Fruit fly (Drosophila melanogaster) whole organism, prepupa: ENCODE measurements around the gene CG1647.
A peak's percentile ranks its signal among the peaks of the same experiment; 100 is the strongest.

ENCODE experiments used
- CG11294 ChIP-seq: fragments of 200-800 bp; sonication (Bioruptor generic); IDR thresholded peaks from 2 replicates; pipeline ENCODE4 v1.3.6; 2022; ENCODE audit warnings: missing biosample characterization, missing genetic modification characterization
- CG11902 ChIP-seq: fragments of 200-800 bp; sonication (Bioruptor generic); optimal IDR thresholded peaks from 3 replicates; lab custom pipeline; 2016; ENCODE audit warnings: missing biosample characterization, missing genetic modification characterization
- CG15336 ChIP-seq: fragments of 200-800 bp; sonication (Bioruptor generic); IDR thresholded peaks from 2 replicates; pipeline ENCODE4 v1.3.6; 2022; ENCODE audit warnings: missing biosample characterization, missing genetic modification characterization
- CG1621 ChIP-seq: fragments of 200-800 bp; sonication (Bioruptor generic); optimal IDR thresholded peaks from 3 replicates; lab custom pipeline; 2018; ENCODE audit warnings: missing biosample characterization, mild to moderate bottlenecking, missing genetic modification characterization
- CG16779 ChIP-seq: fragments of 200-800 bp; sonication (Bioruptor generic); optimal IDR thresholded peaks from 3 replicates; lab custom pipeline; 2017; ENCODE audit warnings: missing biosample characterization, mild to moderate bottlenecking, missing genetic modification characterization
- CG34406 ChIP-seq: fragments of 200-800 bp; sonication (Bioruptor generic); optimal IDR thresholded peaks from 3 replicates; lab custom pipeline; 2016; ENCODE audit warnings: missing biosample characterization, missing genetic modification characterization
- CG3919 ChIP-seq: fragments of 200-800 bp; sonication (Bioruptor generic); optimal IDR thresholded peaks from 3 replicates; lab custom pipeline; 2016; ENCODE audit warnings: missing biosample characterization, missing genetic modification characterization
- CG6163 ChIP-seq: fragments of 200-800 bp; sonication (Bioruptor generic); IDR thresholded peaks from 3 replicates; pipeline ENCODE4 v1.3.6; 2022; ENCODE audit warnings: missing biosample characterization, missing genetic modification characterization
- CG6808 ChIP-seq: fragments of 200-800 bp; sonication (Bioruptor generic); optimal IDR thresholded peaks from 3 replicates; lab custom pipeline; 2017; ENCODE audit warnings: missing biosample characterization, missing genetic modification characterization, mild to moderate bottlenecking, moderate library complexity, missing genetic modification reagents
- CG7368 ChIP-seq: fragments of 200-800 bp; sonication (Bioruptor generic); optimal IDR thresholded peaks from 3 replicates; lab custom pipeline; 2016; ENCODE audit warnings: missing biosample characterization, missing genetic modification characterization
- CG8319 ChIP-seq: fragments of 200-800 bp; sonication (Bioruptor generic); optimal IDR thresholded peaks from 3 replicates; lab custom pipeline; 2016; ENCODE audit warnings: missing biosample characterization, missing genetic modification characterization
- CG9139 ChIP-seq: fragments of 200-800 bp; sonication (Bioruptor generic); optimal IDR thresholded peaks from 3 replicates; lab custom pipeline; 2017; ENCODE audit warnings: missing biosample characterization, mild to moderate bottlenecking, missing genetic modification characterization
- Eip78C ChIP-seq: fragments of 200-800 bp; sonication (Bioruptor generic); peaks from one replicate; lab custom pipeline; 2016; ENCODE audit warnings: missing biosample characterization, missing genetic modification characterization
- Eip93F ChIP-seq: fragments of 200-800 bp; sonication (Bioruptor generic); optimal IDR thresholded peaks from 2 replicates; lab custom pipeline; 2016; ENCODE audit warnings: missing biosample characterization, mild to moderate bottlenecking, missing genetic modification characterization
- Ets96B ChIP-seq: fragments of 200-800 bp; optimal IDR thresholded peaks from 2 replicates; lab custom pipeline; 2019; ENCODE audit warnings: missing biosample characterization, mild to moderate bottlenecking, missing genetic modification characterization, moderate library complexity
- Lpt ChIP-seq: fragments of 200-800 bp; sonication (Bioruptor generic); optimal IDR thresholded peaks from 3 replicates; lab custom pipeline; 2016; ENCODE audit warnings: missing biosample characterization, missing genetic modification characterization
- Smox ChIP-seq: fragments of 200-800 bp; sonication (Bioruptor generic); optimal IDR thresholded peaks from 3 replicates; lab custom pipeline; 2016; ENCODE audit warnings: missing biosample characterization, missing genetic modification characterization
- Sox102F ChIP-seq: fragments of 200-800 bp; sonication (Bioruptor generic); optimal IDR thresholded peaks from 2 replicates; lab custom pipeline; 2016; ENCODE audit warnings: missing biosample characterization, mild to moderate bottlenecking, missing genetic modification characterization
- dac ChIP-seq: fragments of 200-800 bp; sonication (Bioruptor generic); optimal IDR thresholded peaks from 2 replicates; lab custom pipeline; 2017; ENCODE audit warnings: missing biosample characterization, mild to moderate bottlenecking, missing genetic modification characterization
- dsx ChIP-seq: fragments of 200-800 bp; optimal IDR thresholded peaks from 3 replicates; lab custom pipeline; 2019; ENCODE audit warnings: missing biosample characterization, mild to moderate bottlenecking, missing genetic modification characterization, moderate library complexity; ENCODE audit not compliant: poor library complexity, severe bottlenecking
- eg ChIP-seq: fragments of 200-800 bp; sonication (Bioruptor generic); IDR thresholded peaks from 3 replicates; pipeline ENCODE4 v1.3.6; 2022; ENCODE audit warnings: missing biosample characterization, missing genetic modification characterization
- fd85E ChIP-seq: fragments of 200-800 bp; sonication (Bioruptor generic); optimal IDR thresholded peaks from 3 replicates; lab custom pipeline; 2016; ENCODE audit warnings: missing biosample characterization, missing genetic modification characterization
- fkh ChIP-seq: fragments of 200-800 bp; sonication (Bioruptor generic); optimal IDR thresholded peaks from 3 replicates; lab custom pipeline; 2017; ENCODE audit warnings: missing biosample characterization, mild to moderate bottlenecking, missing genetic modification characterization, moderate library complexity
- lz ChIP-seq: fragments of 200-800 bp; sonication (Bioruptor generic); optimal IDR thresholded peaks from 3 replicates; lab custom pipeline; 2016; ENCODE audit warnings: missing biosample characterization, missing genetic modification characterization
- pdm3 ChIP-seq: fragments of 200-800 bp; sonication (Bioruptor generic); optimal IDR thresholded peaks from 3 replicates; lab custom pipeline; 2016; ENCODE audit warnings: missing biosample characterization, missing genetic modification characterization
- ss ChIP-seq, 2 experiments: fragments of 200-800 bp; sonication (Bioruptor generic); optimal IDR thresholded peaks; 2 replicates in 1 of 2; 3 replicates in 1 of 2; lab custom pipeline; 2017 to 2018; ENCODE audit warnings: mild to moderate bottlenecking in 2 of 2, missing biosample characterization in 2 of 2, missing genetic modification characterization in 2 of 2, moderate library complexity in 1 of 2
- svp ChIP-seq: fragments of 200-800 bp; sonication (Bioruptor generic); peaks from one replicate; lab custom pipeline; 2016; ENCODE audit warnings: missing biosample characterization, missing genetic modification characterization

The CG1647 gene

DNA sequence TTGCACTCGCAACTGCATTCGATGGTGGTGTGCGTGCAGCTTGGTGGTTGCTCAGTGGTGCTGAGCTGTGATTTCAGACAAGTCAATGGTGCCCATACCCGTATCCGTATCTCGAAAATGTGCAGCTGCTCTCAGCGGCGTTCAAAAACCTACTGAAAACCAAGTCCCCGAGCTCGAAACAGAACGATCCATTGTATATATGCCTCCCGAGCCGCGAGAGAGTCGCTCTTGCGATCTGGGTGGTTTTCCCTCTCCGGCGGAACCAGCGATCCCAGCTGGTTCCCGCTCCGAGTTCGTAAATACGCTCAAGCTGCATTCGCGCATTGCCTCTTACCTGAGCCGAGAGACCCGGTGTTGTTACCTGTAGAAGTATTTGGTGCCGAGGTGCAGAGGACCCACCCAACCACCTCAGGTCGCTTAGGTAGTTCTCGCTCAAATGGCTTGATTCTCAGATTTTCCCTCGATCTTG, 39.1 kb downstream of the CG1647 start, which contains the start of gene Inx3 (continued):
- TF ChIP-seq CG11294 (GFP tag; lab: Robert Waterston, UW) (no peak), CG6808 (peak; percentile 97), lz (peak; percentile 6), Sox102F (peak; percentile 40), CG7368 (GFP tag; lab: Kevin White, UChicago) (no peak)

DNA sequence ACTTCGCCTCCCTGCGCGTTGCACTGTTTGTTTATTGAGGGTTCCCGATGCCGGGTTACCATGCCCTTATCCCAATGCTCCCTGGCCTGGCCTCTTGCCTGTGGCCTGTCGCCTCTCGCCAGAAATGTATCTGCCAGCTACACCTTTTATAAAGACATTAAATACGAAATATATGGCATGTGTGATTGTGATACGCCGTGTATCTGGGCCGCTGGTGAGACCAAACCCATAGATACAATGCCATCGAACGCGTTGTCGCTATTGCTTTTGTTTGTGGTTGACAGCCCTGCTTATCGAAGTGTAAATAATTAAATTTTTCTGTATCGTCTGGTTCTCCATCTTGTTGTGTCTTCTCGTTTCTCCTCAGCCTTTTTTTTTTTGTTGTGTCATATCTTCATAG, 40.6 kb downstream of the CG1647 start:
- TF ChIP-seq dsx (peak; percentile 12), fkh (peak; percentile 46), CG8319 (GFP tag; lab: Kevin White, UChicago) (no peak)

DNA sequence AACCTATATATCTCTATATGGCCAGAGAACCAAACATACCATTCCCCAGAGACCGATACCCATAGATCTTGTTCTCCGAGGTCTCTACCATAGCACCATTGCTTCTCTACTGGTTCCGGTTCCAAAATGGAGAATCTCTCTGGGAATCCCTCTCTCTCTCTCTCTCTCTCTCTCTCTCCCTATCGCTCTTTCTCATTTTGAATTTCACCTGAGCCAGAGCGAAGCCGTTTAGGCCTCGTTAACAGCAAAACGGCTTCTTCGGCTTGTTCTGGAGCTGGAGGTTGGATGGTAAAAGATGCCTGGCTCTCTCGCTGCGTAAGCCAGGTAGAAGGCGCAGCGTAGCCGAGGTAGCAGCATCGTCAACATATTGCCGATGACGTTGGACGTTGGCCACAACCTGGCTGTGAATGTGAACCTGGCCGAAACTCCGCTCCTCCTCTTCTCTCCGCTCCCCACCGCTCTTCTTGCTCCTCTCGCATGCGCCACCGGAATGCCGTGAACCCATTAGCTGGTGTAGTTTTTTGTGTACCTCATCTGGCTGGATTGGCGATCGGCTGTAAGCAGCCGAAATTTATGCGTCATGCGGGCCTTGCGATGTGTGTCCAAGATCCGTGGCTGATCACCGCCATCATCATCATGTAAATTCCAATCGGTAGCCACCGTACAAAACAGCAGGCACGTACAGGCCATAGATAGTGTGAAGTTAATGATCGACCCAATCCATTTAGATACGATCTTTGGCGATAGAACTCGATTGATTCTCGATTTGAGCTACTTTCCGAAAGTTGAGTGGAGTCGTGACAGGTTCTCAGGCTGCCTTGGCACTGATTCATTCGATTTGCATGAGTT, 41.5 kb downstream of the CG1647 start:
- TF ChIP-seq fd85E (GFP tag; lab: Kevin White, UChicago): peak; percentile 51
- TF ChIP-seq CG34406 (GFP tag; lab: Kevin White, UChicago): no peak
- no peak for TF ChIP-seq CG11902
- TF ChIP-seq dac (GFP tag; lab: Kevin White, UChicago): no peak
- TF ChIP-seq Eip93F (GFP tag; lab: Kevin White, UChicago): no peak
- peak; percentile 38 for TF ChIP-seq CG16779 (tag; lab: Kevin White, UChicago)
- peak; percentile 41 for TF ChIP-seq CG9139 (GFP tag; lab: Kevin White, UChicago)
- no peak for TF ChIP-seq Ets96B (tag; lab: Kevin White, UChicago)
- TF ChIP-seq dsx: peak; percentile 26
- TF ChIP-seq CG15336 (GFP tag; lab: Robert Waterston, UW): peak; percentile 44; the same call in 1 of the 2 replicates
- peak; percentile 59 for TF ChIP-seq Eip78C (GFP tag; lab: Kevin White, UChicago)
- peak; percentile 82 for TF ChIP-seq CG1621
- peak in 1 of 2 experiments; percentile 16 for TF ChIP-seq ss (GFP tag; optimal IDR thresholded peaks at IDR 0.05; lab: Kevin White, UChicago)
- 0 out of 3 replicates have a peak, but pooled peaks have one; percentile 14 for TF ChIP-seq CG6163 (GFP tag; lab: Robert Waterston, UW)
- peak; percentile 14 for TF ChIP-seq CG3919 (GFP tag; lab: Kevin White, UChicago)
- TF ChIP-seq svp: peak; percentile 20
- TF ChIP-seq Lpt (GFP tag; lab: Kevin White, UChicago): peak; percentile 30
- peak; percentile 2 for TF ChIP-seq Sox102F
- TF ChIP-seq eg (GFP tag; lab: Robert Waterston, UW): no peak; the same call in 2 of the 3 replicates
- TF ChIP-seq pdm3 (GFP tag; lab: Kevin White, UChicago): no peak

DNA sequence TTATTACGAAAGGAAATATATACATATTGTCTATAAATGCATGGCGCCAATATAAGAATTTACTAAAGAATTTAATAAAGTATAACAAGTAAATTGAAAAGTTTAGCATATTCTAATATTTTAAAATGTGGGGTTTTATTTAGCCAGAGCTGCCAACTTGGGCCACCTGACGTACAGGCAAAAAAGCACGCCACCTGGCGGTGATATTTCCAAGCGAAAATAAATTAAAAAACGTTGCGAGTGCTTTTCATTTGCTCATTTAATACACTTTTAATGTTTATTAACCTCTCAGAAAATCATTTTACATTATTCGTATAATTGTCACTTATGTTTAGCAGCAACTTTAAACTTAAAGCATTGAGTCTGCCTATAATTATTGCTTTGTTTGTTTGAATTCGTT, 50.3 kb downstream of the CG1647 start:
- TF ChIP-seq Eip78C (GFP tag; lab: Kevin White, UChicago) (no peak), CG6808 (no peak)

DNA sequence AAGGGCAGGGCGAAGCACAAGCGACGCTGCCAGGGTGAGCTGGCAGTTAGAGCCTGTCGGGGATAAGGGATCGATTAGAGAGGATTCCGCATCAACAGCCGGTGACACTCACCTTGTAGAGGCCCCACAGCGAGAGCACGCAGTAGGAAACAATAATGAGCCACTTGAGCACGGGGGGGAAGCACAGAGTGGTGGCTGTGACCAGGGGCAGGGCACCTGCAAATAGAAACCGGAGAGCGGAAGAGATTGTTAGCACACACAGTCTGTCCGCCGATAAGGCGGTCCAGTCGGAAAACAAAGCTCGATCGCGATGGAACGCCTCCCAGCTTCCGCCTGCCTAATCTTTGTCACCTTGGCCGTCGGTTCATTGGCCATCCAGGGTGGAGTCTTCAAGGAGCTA, 52.6 kb downstream of the CG1647 start, which contains the start of gene Nepl17:
Nepl17 (plus strand) TSS at position 301 of the 400 bp plus-strand sequence.
- TF ChIP-seq svp: peak; percentile 42
- no peak for TF ChIP-seq Smox (GFP tag; lab: Kevin White, UChicago)
